Worm (Caenorhabditis elegans) whole organism, midembryonic: ENCODE measurements around the gene cec-1.

Experiments
- T22C8.4 ChIP-seq: fragments of 200-800 bp; sonication (Bioruptor generic); IDR thresholded peaks from 2 replicates; pipeline ENCODE4 v1.3.6; 2022; ENCODE audit warnings: missing genetic modification characterization, missing compliant biosample characterization
- cog-1 ChIP-seq: sonication (generic microtip); optimal IDR thresholded peaks from 2 replicates; lab custom pipeline; 2016; ENCODE audit warnings: missing genetic modification characterization, missing compliant biosample characterization
- flt-1 ChIP-seq: fragments of 200-800 bp; sonication (Bioruptor generic); IDR thresholded peaks from 2 replicates; pipeline ENCODE4 v1.3.6; 2022; ENCODE audit warnings: missing genetic modification characterization, missing compliant biosample characterization
- ref-1 ChIP-seq: fragments of 200-800 bp; sonication (Bioruptor generic); conservative IDR thresholded peaks from 2 replicates; pipeline ENCODE4 v1.3.6; 2022; ENCODE audit warnings: missing genetic modification reagents, missing genetic modification characterization, missing compliant biosample characterization
- ztf-23 ChIP-seq: fragments of 200-800 bp; sonication (Bioruptor generic); IDR thresholded peaks from 2 replicates; pipeline ENCODE4 v1.3.6; 2022; ENCODE audit warnings: missing genetic modification reagents, missing genetic modification characterization, missing compliant biosample characterization
- ztf-29 ChIP-seq: fragments of 200-800 bp; sonication (Bioruptor generic); IDR thresholded peaks from 2 replicates; pipeline ENCODE4 v1.3.6; 2022; ENCODE audit warnings: missing genetic modification reagents, missing genetic modification characterization, missing compliant biosample characterization

ce11 chrIII:8389539-8389938 is 36.6 kb upstream of the cec-1 start, which contains the start of gene ZK353.4:
- no peak for TF ChIP-seq ztf-29
- no peak for TF ChIP-seq cog-1 (tag; lab: Kevin White, UChicago)
- no peak for TF ChIP-seq ztf-23 (GFP tag; lab: Robert Waterston, UW)
- no peak for TF ChIP-seq T22C8.4 (GFP tag; lab: Robert Waterston, UW)
- TF ChIP-seq ref-1 = no peak
- TF ChIP-seq flt-1 (GFP tag; lab: Robert Waterston, UW) = no peak
